Worm (Caenorhabditis elegans) whole organism, late embryonic: ENCODE data around the gene ptc-3.
A peak's percentile ranks its signal among the peaks of the same experiment; 100 is the strongest.

Experiments used
- C38D4.7 ChIP-seq: fragments of 200-800 bp; sonication (Bioruptor generic); optimal IDR thresholded peaks from 2 replicates; lab custom pipeline; 2018; ENCODE audit warnings: mild to moderate bottlenecking, missing genetic modification characterization, moderate library complexity, missing compliant biosample characterization
- dve-1 ChIP-seq: sonication (generic microtip); optimal IDR thresholded peaks from 2 replicates; lab custom pipeline; 2017; ENCODE audit warnings: antibody characterized with exemption, mild to moderate bottlenecking, missing genetic modification characterization, missing compliant biosample characterization
- elt-2 ChIP-seq: sonication (generic microtip); optimal IDR thresholded peaks from 2 replicates; lab custom pipeline; 2016; ENCODE audit warnings: missing genetic modification reagents, missing genetic modification characterization, missing compliant biosample characterization
- fkh-10 ChIP-seq: fragments of 150-350 bp; optimal IDR thresholded peaks from 2 replicates; lab custom pipeline; 2014; ENCODE audit warnings: missing biosample characterization, missing genetic modification reagents, missing genetic modification characterization
- gmeb-2 ChIP-seq: sonication (generic microtip); optimal IDR thresholded peaks from 2 replicates; lab custom pipeline; 2016; ENCODE audit warnings: missing genetic modification characterization, inconsistent platforms, missing compliant biosample characterization
- lin-11 ChIP-seq: fragments of 200-800 bp; sonication (Bioruptor generic); optimal IDR thresholded peaks from 2 replicates; lab custom pipeline; 2018; ENCODE audit warnings: mild to moderate bottlenecking, missing genetic modification characterization, missing compliant biosample characterization
- npax-4 ChIP-seq: sonication (generic microtip); optimal IDR thresholded peaks from 2 replicates; lab custom pipeline; 2016; ENCODE audit warnings: missing genetic modification characterization, missing compliant biosample characterization
- pha-2 ChIP-seq: sonication (generic microtip); optimal IDR thresholded peaks from 2 replicates; lab custom pipeline; 2017; ENCODE audit warnings: mild to moderate bottlenecking, missing genetic modification characterization, missing compliant biosample characterization

- TF ChIP-seq elt-2 (tag; lab: Kevin White, UChicago), result peak; percentile 84
- TF ChIP-seq C38D4.7 (GFP tag; lab: Kevin White, UChicago), result no peak
- peak; percentile 38 for TF ChIP-seq dve-1 (tag; lab: Kevin White, UChicago)
- TF ChIP-seq fkh-10 (GFP tag; lab: Kevin White, UChicago), result no peak
- no peak for TF ChIP-seq pha-2
- no peak for TF ChIP-seq npax-4 (tag; lab: Kevin White, UChicago)
- no peak for TF ChIP-seq lin-11 (tag; lab: Kevin White, UChicago)
- no peak for TF ChIP-seq gmeb-2
These were observed 51.7 kb downstream of the ptc-3 start, which contains the start of gene nhr-119 for ce11 chrII:2800550-2801233.
